Worm (Caenorhabditis elegans): ENCODE data around the gene sdz-33.
A peak's percentile ranks its signal among the peaks of the same experiment; 100 is the strongest.

Gene sdz-33

DNA sequence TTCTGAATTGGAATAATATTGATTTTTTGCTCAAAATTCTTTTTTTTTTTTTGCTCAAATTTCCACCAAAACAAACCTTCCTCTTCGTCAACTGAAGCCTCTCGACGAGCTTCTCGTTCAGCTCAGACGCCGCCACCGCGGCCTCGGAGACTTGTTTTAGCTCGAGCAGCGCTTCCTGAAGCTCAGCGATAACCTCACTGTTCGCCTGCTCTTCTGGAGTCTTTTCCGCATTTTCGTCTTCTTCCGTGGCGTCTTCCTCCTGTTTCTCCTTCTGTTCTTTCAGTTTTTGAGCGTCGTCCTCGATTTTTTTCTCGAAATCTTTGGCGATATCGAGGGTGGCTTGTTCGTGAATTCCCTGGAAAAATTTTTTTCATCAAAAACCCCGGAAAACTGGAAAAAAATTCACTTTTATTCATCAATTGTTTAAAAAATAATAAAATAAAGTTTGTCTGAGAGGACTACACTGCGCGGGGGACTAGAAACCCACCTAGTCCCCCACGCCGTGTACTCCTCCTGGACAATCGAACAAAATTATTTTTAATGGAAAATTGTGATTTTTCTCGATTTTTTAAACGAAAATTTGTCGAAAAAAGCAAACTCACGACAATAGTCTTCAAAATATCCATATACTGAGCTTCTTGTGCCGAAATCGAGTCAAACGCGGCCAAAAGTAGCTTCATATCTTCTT, 38.9 kb downstream of the sdz-33 start (continued):
- TF ChIP-seq lin-15B (tag; optimal IDR thresholded peaks at IDR 0.05), result no peak
- TF ChIP-seq ama-1 (optimal IDR thresholded peaks at IDR 0.05), result no peak
- TF ChIP-seq Y48G9A.11 (GFP tag; IDR thresholded peaks at IDR 0.05), result peak; percentile 81
- TF ChIP-seq rbr-2 (tag; optimal IDR thresholded peaks at IDR 0.05), result peak; percentile 73
- no peak for TF ChIP-seq Y75B8A.6 (GFP tag; IDR thresholded peaks at IDR 0.05)
- TF ChIP-seq mep-1 (tag; optimal IDR thresholded peaks at IDR 0.05), result peak; percentile 78
- peak; percentile 7 for TF ChIP-seq gei-8 (GFP tag; optimal IDR thresholded peaks at IDR 0.05)
- peak; percentile 54; the same call in 1 of the 2 replicates for TF ChIP-seq pha-4 (GFP tag; IDR thresholded peaks at IDR 0.05)
- no peak for TF ChIP-seq pha-4 (tag; optimal IDR thresholded peaks at IDR 0.05)
- no peak for TF ChIP-seq D1046.2 (GFP tag; IDR thresholded peaks at IDR 0.05)
- TF ChIP-seq attf-4 (tag; optimal IDR thresholded peaks at IDR 0.05), result no peak
- TF ChIP-seq nhr-41 (GFP tag; IDR thresholded peaks at IDR 0.05), result no peak
- no peak for TF ChIP-seq nhr-25 (tag; optimal IDR thresholded peaks at IDR 0.05; ENCODE audit: borderline replicate concordance, insufficient read depth)
- TF ChIP-seq ceh-28 (tag; optimal IDR thresholded peaks at IDR 0.05), result no peak
- peak; percentile 66 for TF ChIP-seq sdz-12 (GFP tag; optimal IDR thresholded peaks at IDR 0.05)
- peak; percentile 66 for TF ChIP-seq set-16 (GFP tag; IDR thresholded peaks at IDR 0.05)
- 0 out of 2 replicates have a peak, but pooled peaks have one; percentile 53 for TF ChIP-seq T26A8.4 (GFP tag; IDR thresholded peaks at IDR 0.05)
- no peak for TF ChIP-seq fos-1 (tag; optimal IDR thresholded peaks at IDR 0.05)
- peak; percentile 93 for TF ChIP-seq duxl-1 (tag; optimal IDR thresholded peaks at IDR 0.05; ENCODE audit: poor library complexity)
- TF ChIP-seq spr-1 (tag; optimal IDR thresholded peaks at IDR 0.05), result peak; percentile 13
- TF ChIP-seq F49E8.2 (tag; optimal IDR thresholded peaks at IDR 0.05; ENCODE audit: borderline replicate concordance), result peak; percentile 79
- TF ChIP-seq zag-1 (tag; optimal IDR thresholded peaks at IDR 0.05), result no peak
- TF ChIP-seq lin-38 (GFP tag; IDR thresholded peaks at IDR 0.05), result peak; percentile 80
- no peak for TF ChIP-seq ces-1 (GFP tag; optimal IDR thresholded peaks at IDR 0.05)
- peak; percentile 61; the same call in 1 of the 2 replicates for TF ChIP-seq ctbp-1 (GFP tag; IDR thresholded peaks at IDR 0.05)
- peak; percentile 52; the same call in 1 of the 2 replicates for TF ChIP-seq mdt-29 (GFP tag; IDR thresholded peaks at IDR 0.05)
- TF ChIP-seq spr-3 (GFP tag; optimal IDR thresholded peaks at IDR 0.05), result peak; percentile 62
- TF ChIP-seq tra-1 (GFP tag; IDR thresholded peaks at IDR 0.05), result peak; percentile 85; the same call in 1 of the 2 replicates
- TF ChIP-seq zfp-2 (tag; optimal IDR thresholded peaks at IDR 0.05), result peak; percentile 13
- TF ChIP-seq hif-1 (tag; optimal IDR thresholded peaks at IDR 0.05), result peak in 1 of 2 experiments; percentile 91
- peak; percentile 52 for TF ChIP-seq hlh-30 (tag; optimal IDR thresholded peaks at IDR 0.05; ENCODE audit: insufficient read depth)
- peak in 1 of 2 experiments; percentile 85; a peak in 1 of 4 replicates for TF ChIP-seq madf-5 (GFP tag; IDR thresholded peaks at IDR 0.05)
- TF ChIP-seq ztf-11 (tag; optimal IDR thresholded peaks at IDR 0.05), result no peak
- TF ChIP-seq zfp-3 (GFP tag; conservative IDR thresholded peaks at IDR 0.05), result peak; percentile 86; the same call in 1 of the 2 replicates
- TF ChIP-seq madf-9 (GFP tag; conservative IDR thresholded peaks at IDR 0.05), result peak; percentile 81
- no peak for TF ChIP-seq ceh-82 (tag; optimal IDR thresholded peaks at IDR 0.05)
- TF ChIP-seq daf-16 (GFP tag; optimal IDR thresholded peaks at IDR 0.05), result peak in 1 of 2 experiments; percentile 54
- no peak for TF ChIP-seq daf-16 (tag; optimal IDR thresholded peaks at IDR 0.05)
- TF ChIP-seq T20F7.1 (GFP tag; optimal IDR thresholded peaks at IDR 0.05), result no peak
- no peak for TF ChIP-seq ceh-62 (tag; optimal IDR thresholded peaks at IDR 0.05)
- TF ChIP-seq lim-7 (GFP tag; IDR thresholded peaks at IDR 0.05), result no peak
- TF ChIP-seq hlh-11 (tag; optimal IDR thresholded peaks at IDR 0.05), result peak; percentile 51
- TF ChIP-seq mes-2 (tag; optimal IDR thresholded peaks at IDR 0.05; ENCODE audit: poor library complexity, severe bottlenecking), result peak; percentile 100
- TF ChIP-seq dmd-6 (GFP tag; IDR thresholded peaks at IDR 0.05), result peak; percentile 73
- peak in 1 of 2 experiments; percentile 93 for TF ChIP-seq lsy-2 (tag; optimal IDR thresholded peaks at IDR 0.05)

All from whole organism, L4 larva.